Fruit fly (Drosophila melanogaster) whole organism, embryonic: Measurements from ENCODE around the gene drongo.

Experiments
- CG10209 ChIP-seq: fragments of 200-800 bp; sonication (Bioruptor generic); optimal IDR thresholded peaks from 3 replicates; lab custom pipeline; 2017; ENCODE audit warnings: missing biosample characterization, mild to moderate bottlenecking, missing genetic modification characterization, missing genetic modification reagents
- CG11247 ChIP-seq: fragments of 200-800 bp; sonication (Bioruptor generic); IDR thresholded peaks from 2 replicates; pipeline ENCODE4 v1.3.6; 2022; ENCODE audit warnings: missing biosample characterization, missing genetic modification characterization
- CG11504 ChIP-seq: fragments of 200-800 bp; sonication (Bioruptor generic); optimal IDR thresholded peaks from 3 replicates; lab custom pipeline; 2019; ENCODE audit warnings: missing biosample characterization, mild to moderate bottlenecking, missing genetic modification characterization, moderate library complexity
- CG12219 ChIP-seq: fragments of 200-800 bp; sonication (Bioruptor generic); optimal IDR thresholded peaks from 3 replicates; lab custom pipeline; 2018; ENCODE audit warnings: missing biosample characterization, mild to moderate bottlenecking, missing genetic modification characterization
- CG13424 ChIP-seq: fragments of 200-800 bp; sonication (Bioruptor generic); optimal IDR thresholded peaks from 2 replicates; lab custom pipeline; 2019; ENCODE audit warnings: missing biosample characterization, mild to moderate bottlenecking, missing genetic modification characterization, moderate library complexity
- CG13894 ChIP-seq: fragments of 200-800 bp; sonication (Bioruptor generic); optimal IDR thresholded peaks from 3 replicates; lab custom pipeline; 2018; ENCODE audit warnings: missing biosample characterization, mild to moderate bottlenecking, missing genetic modification characterization, moderate library complexity
- CG14667 ChIP-seq: fragments of 200-800 bp; sonication (Bioruptor generic); IDR thresholded peaks from 2 replicates; pipeline ENCODE4 v1.3.6; 2022; ENCODE audit warnings: missing biosample characterization, missing genetic modification characterization
- CG15601 ChIP-seq: fragments of 200-800 bp; sonication (Bioruptor generic); optimal IDR thresholded peaks from 3 replicates; lab custom pipeline; 2019; ENCODE audit warnings: missing biosample characterization, mild to moderate bottlenecking, missing genetic modification characterization, moderate library complexity
- CG1603 ChIP-seq: fragments of 200-800 bp; sonication (Bioruptor generic); optimal IDR thresholded peaks from 2 replicates; lab custom pipeline; 2019; ENCODE audit warnings: missing biosample characterization, mild to moderate bottlenecking, missing genetic modification characterization, moderate library complexity
- CG16863 ChIP-seq: fragments of 200-800 bp; sonication (Bioruptor generic); optimal IDR thresholded peaks from 3 replicates; lab custom pipeline; 2016; ENCODE audit warnings: missing biosample characterization, missing genetic modification characterization
- CG17385 ChIP-seq: fragments of 200-800 bp; sonication (Bioruptor generic); optimal IDR thresholded peaks from 3 replicates; lab custom pipeline; 2018; ENCODE audit warnings: missing biosample characterization, mild to moderate bottlenecking, missing genetic modification characterization
- CG17568 ChIP-seq: fragments of 200-800 bp; sonication (Bioruptor generic); optimal IDR thresholded peaks from 2 replicates; lab custom pipeline; 2018; ENCODE audit warnings: missing biosample characterization, mild to moderate bottlenecking, missing genetic modification characterization, moderate library complexity
- CG18599 ChIP-seq: fragments of 200-800 bp; sonication (Bioruptor generic); optimal IDR thresholded peaks from 3 replicates; lab custom pipeline; 2017; ENCODE audit warnings: missing biosample characterization, missing genetic modification characterization, mild to moderate bottlenecking, moderate library complexity, missing genetic modification reagents
- CG30403 ChIP-seq: fragments of 200-800 bp; sonication (Bioruptor generic); optimal IDR thresholded peaks from 3 replicates; lab custom pipeline; 2016; ENCODE audit warnings: missing biosample characterization, missing genetic modification characterization
- CG3163 ChIP-seq: fragments of 200-800 bp; sonication (Bioruptor generic); optimal IDR thresholded peaks from 3 replicates; lab custom pipeline; 2016; ENCODE audit warnings: missing biosample characterization, missing genetic modification characterization
- CG5245 ChIP-seq: fragments of 200-800 bp; sonication (Bioruptor generic); optimal IDR thresholded peaks from 3 replicates; lab custom pipeline; 2016; ENCODE audit warnings: missing biosample characterization, missing genetic modification characterization
- CG7556 ChIP-seq: fragments of 200-800 bp; sonication (Bioruptor generic); optimal IDR thresholded peaks from 2 replicates; lab custom pipeline; 2017; ENCODE audit warnings: missing biosample characterization, mild to moderate bottlenecking, missing genetic modification characterization
- CG7839 ChIP-seq: fragments of 200-800 bp; sonication (Bioruptor generic); optimal IDR thresholded peaks from 3 replicates; lab custom pipeline; 2018; ENCODE audit warnings: missing biosample characterization, mild to moderate bottlenecking, missing genetic modification characterization, moderate library complexity
- CG8290 ChIP-seq, 3 experiments: fragments of 200-800 bp; sonication (Bioruptor generic); optimal IDR thresholded peaks; 2 replicates each; lab custom pipeline; 2016 to 2019; ENCODE audit warnings: missing biosample characterization in 3 of 3, missing genetic modification characterization in 3 of 3, mild to moderate bottlenecking in 2 of 3, moderate library complexity in 1 of 3
- CG9817 ChIP-seq: fragments of 200-800 bp; sonication (Bioruptor generic); optimal IDR thresholded peaks from 2 replicates; lab custom pipeline; 2018; ENCODE audit warnings: missing biosample characterization, mild to moderate bottlenecking, missing genetic modification characterization, moderate library complexity
- Camta ChIP-seq: fragments of 200-800 bp; sonication (Bioruptor generic); optimal IDR thresholded peaks from 2 replicates; lab custom pipeline; 2016; ENCODE audit warnings: missing biosample characterization, missing genetic modification characterization
- Eip74EF ChIP-seq, 2 experiments: fragments of 200-800 bp in 1 of 2; fragments of >200 bp in 1 of 2; sonication (Bioruptor generic) in 1 of 2; optimal IDR thresholded peaks; 2 replicates each; lab custom pipeline; 2017 to 2019; ENCODE audit warnings: missing biosample characterization in 2 of 2, missing genetic modification characterization in 2 of 2, mild to moderate bottlenecking in 1 of 2, moderate library complexity in 1 of 2
- Hand ChIP-seq: fragments of 200-800 bp; sonication (Bioruptor generic); optimal IDR thresholded peaks from 2 replicates; lab custom pipeline; 2017; ENCODE audit warnings: mild to moderate bottlenecking, missing biosample characterization, missing genetic modification reagents, missing genetic modification characterization
- Hmr ChIP-seq: fragments of 200-800 bp; sonication (Bioruptor generic); optimal IDR thresholded peaks from 3 replicates; lab custom pipeline; 2017; ENCODE audit warnings: mild to moderate bottlenecking, missing biosample characterization, missing genetic modification reagents, missing genetic modification characterization
- Hr51 ChIP-seq, 2 experiments: fragments of 200-800 bp; sonication (Bioruptor generic); optimal IDR thresholded peaks; 2 replicates in 1 of 2; 3 replicates in 1 of 2; lab custom pipeline; 2016 to 2018; ENCODE audit warnings: missing biosample characterization in 2 of 2, missing genetic modification characterization in 2 of 2, mild to moderate bottlenecking in 1 of 2, moderate library complexity in 1 of 2
- Sox102F ChIP-seq: fragments of 200-800 bp; sonication (Bioruptor generic); optimal IDR thresholded peaks from 2 replicates; lab custom pipeline; 2018; ENCODE audit warnings: missing biosample characterization, mild to moderate bottlenecking, missing genetic modification characterization, moderate library complexity
- ap ChIP-seq: fragments of 200-800 bp; sonication (Bioruptor generic); IDR thresholded peaks from 2 replicates; pipeline ENCODE4 v1.3.6; 2022; ENCODE audit warnings: missing biosample characterization, missing genetic modification characterization
- ash1 ChIP-seq: fragments of 200-800 bp; sonication (Bioruptor generic); optimal IDR thresholded peaks from 2 replicates; lab custom pipeline; 2018; ENCODE audit warnings: missing biosample characterization, mild to moderate bottlenecking, missing genetic modification characterization
- cg ChIP-seq: fragments of 200-800 bp; sonication (Bioruptor generic); optimal IDR thresholded peaks from 3 replicates; lab custom pipeline; 2019; ENCODE audit warnings: missing biosample characterization, mild to moderate bottlenecking, missing genetic modification characterization, moderate library complexity
- croc ChIP-seq: fragments of 200-800 bp; sonication (Bioruptor generic); conservative IDR thresholded peaks from 3 replicates; pipeline ENCODE4 v1.3.6; 2022; ENCODE audit warnings: missing biosample characterization, missing genetic modification characterization
- disco-r ChIP-seq: fragments of 200-800 bp; sonication (Bioruptor generic); optimal IDR thresholded peaks from 2 replicates; lab custom pipeline; 2016; ENCODE audit warnings: missing biosample characterization, missing genetic modification characterization
- dpn ChIP-seq, 2 experiments: fragments of 200-800 bp; sonication (Bioruptor generic); optimal IDR thresholded peaks; 3 replicates each; lab custom pipeline; 2016; ENCODE audit warnings: missing biosample characterization in 2 of 2, missing genetic modification characterization in 2 of 2
- en ChIP-seq: fragments of 200-800 bp; sonication (Bioruptor generic); optimal IDR thresholded peaks from 2 replicates; lab custom pipeline; 2016; ENCODE audit warnings: missing biosample characterization, missing genetic modification characterization
- esg ChIP-seq: fragments of 200-800 bp; sonication (Bioruptor generic); conservative IDR thresholded peaks from 2 replicates; pipeline ENCODE4 v1.3.6; 2022; ENCODE audit warnings: missing biosample characterization, missing genetic modification characterization
- fd3F ChIP-seq: fragments of 200-800 bp; sonication (Bioruptor generic); optimal IDR thresholded peaks from 2 replicates; lab custom pipeline; 2018; ENCODE audit warnings: missing biosample characterization, mild to moderate bottlenecking, missing genetic modification characterization, moderate library complexity
- grn ChIP-seq: fragments of 200-800 bp; sonication (Bioruptor generic); optimal IDR thresholded peaks from 3 replicates; lab custom pipeline; 2017; ENCODE audit warnings: missing biosample characterization, missing genetic modification characterization
- lilli ChIP-seq: fragments of 200-800 bp; sonication (Bioruptor generic); optimal IDR thresholded peaks from 3 replicates; lab custom pipeline; 2016; ENCODE audit warnings: missing biosample characterization, missing genetic modification characterization
- nmo ChIP-seq: fragments of 200-800 bp; sonication (Bioruptor generic); optimal IDR thresholded peaks from 2 replicates; lab custom pipeline; 2018; ENCODE audit warnings: missing biosample characterization, mild to moderate bottlenecking, missing genetic modification characterization, moderate library complexity
- otp ChIP-seq: fragments of 200-800 bp; sonication (Bioruptor generic); IDR thresholded peaks from 3 replicates; pipeline ENCODE4, ENCODE4 v1.3.6; 2022; ENCODE audit warnings: missing biosample characterization, missing genetic modification characterization
- p53 ChIP-seq: fragments of 200-800 bp; sonication (Bioruptor generic); optimal IDR thresholded peaks from 2 replicates; lab custom pipeline; 2016; ENCODE audit warnings: missing biosample characterization, missing genetic modification characterization
- pan ChIP-seq, 4 experiments: fragments of >200 bp in 3 of 4; fragments of 200-800 bp in 1 of 4; sonication (Bioruptor generic) in 1 of 4; optimal IDR thresholded peaks in 3 of 4; IDR thresholded peaks in 1 of 4; 2 replicates each; pipeline versions ENCODE4 v1.3.6 to Lab custom; 2017 to 2022; ENCODE audit warnings: missing biosample characterization in 2 of 4, missing genetic modification characterization in 2 of 4, mixed read lengths in 1 of 4
- phol ChIP-seq: fragments of 200-800 bp; sonication (Bioruptor generic); optimal IDR thresholded peaks from 3 replicates; lab custom pipeline; 2018; ENCODE audit warnings: missing biosample characterization, mild to moderate bottlenecking, missing genetic modification characterization, moderate library complexity
- prd ChIP-seq, 3 experiments: fragments of >200 bp in 2 of 3; fragments of 200-800 bp in 1 of 3; sonication (Bioruptor generic) in 1 of 3; optimal IDR thresholded peaks in 2 of 3; IDR thresholded peaks in 1 of 3; 2 replicates in 2 of 3; 3 replicates in 1 of 3; pipeline versions ENCODE4 v1.3.6 to Lab custom; 2017 to 2022; ENCODE audit warnings: missing biosample characterization in 1 of 3, missing genetic modification characterization in 1 of 3
- seq ChIP-seq: fragments of 200-800 bp; sonication (Bioruptor generic); IDR thresholded peaks from 2 replicates; pipeline ENCODE4 v1.3.6; 2022; ENCODE audit warnings: missing biosample characterization, missing genetic modification characterization
- sima ChIP-seq: fragments of 200-800 bp; sonication (Bioruptor generic); optimal IDR thresholded peaks from 2 replicates; lab custom pipeline; 2016; ENCODE audit warnings: missing biosample characterization, missing genetic modification characterization
- stwl ChIP-seq: fragments of 200-800 bp; sonication (Bioruptor generic); optimal IDR thresholded peaks from 3 replicates; lab custom pipeline; 2018; ENCODE audit warnings: missing biosample characterization, mild to moderate bottlenecking, missing genetic modification characterization, moderate library complexity
- tap ChIP-seq: fragments of 200-800 bp; optimal IDR thresholded peaks from 3 replicates; lab custom pipeline; 2019; ENCODE audit warnings: missing biosample characterization, mild to moderate bottlenecking, missing genetic modification characterization, moderate library complexity
- tin ChIP-seq: fragments of 200-800 bp; sonication (Bioruptor generic); optimal IDR thresholded peaks from 3 replicates; lab custom pipeline; 2016; ENCODE audit warnings: missing biosample characterization, missing genetic modification characterization

Gene drongo

dm6 chr2L:892461-892860, 41.6 kb upstream of the drongo start (continued):
- TF ChIP-seq Eip74EF (GFP tag; optimal IDR thresholded peaks at IDR 0.05; lab: Kevin White, UChicago) (no peak), CG12219 (GFP tag; lab: Kevin White, UChicago) (peak; percentile 35), cg (no peak), lilli (GFP tag; lab: Kevin White, UChicago) (peak; percentile 26), CG17385 (GFP tag; lab: Kevin White, UChicago) (peak; percentile 32), tap (tag; lab: Kevin White, UChicago) (no peak), sima (GFP tag; lab: Kevin White, UChicago) (no peak), p53 (GFP tag; lab: Kevin White, UChicago) (no peak), stwl (peak; percentile 92), CG9817 (tag; lab: Kevin White, UChicago) (peak; percentile 30), seq (peak; percentile 56; the same call in 1 of the 2 replicates), tin (GFP tag; lab: Kevin White, UChicago) (peak; percentile 19), CG1603 (tag; lab: Kevin White, UChicago) (peak; percentile 49), CG11504 (tag; lab: Kevin White, UChicago) (peak; percentile 64), CG10209 (GFP tag; lab: Kevin White, UChicago) (peak; percentile 25), pan (optimal IDR thresholded peaks at IDR 0.05; lab: Kevin White, UChicago) (no peak), pan (GFP tag; optimal IDR thresholded peaks at IDR 0.05 in 1 of 2, IDR thresholded peaks at IDR 0.05 in 1 of 2) (no peak), Camta (GFP tag; lab: Kevin White, UChicago) (peak; percentile 8), CG17568 (no peak), Hr51 (GFP tag; optimal IDR thresholded peaks at IDR 0.05; lab: Kevin White, UChicago) (peak in 1 of 2 experiments; percentile 43), Sox102F (peak; percentile 53), dpn (GFP tag; optimal IDR thresholded peaks at IDR 0.05; lab: Kevin White, UChicago) (peak; percentile 7 to 32), fd3F (GFP tag; lab: Kevin White, UChicago) (no peak), croc (GFP tag; lab: Robert Waterston, UW) (no peak), CG7556 (GFP tag; lab: Kevin White, UChicago) (peak; percentile 49), prd (optimal IDR thresholded peaks at IDR 0.05; lab: Kevin White, UChicago) (no peak), prd (GFP tag; IDR thresholded peaks at IDR 0.05; lab: Robert Waterston, UW) (peak; percentile 61), CG15601 (tag; lab: Kevin White, UChicago) (no peak), CG13894 (tag; lab: Kevin White, UChicago) (peak; percentile 47), phol (tag; lab: Kevin White, UChicago) (peak; percentile 30), CG18599 (GFP tag; lab: Kevin White, UChicago) (peak; percentile 78), grn (GFP tag; lab: Kevin White, UChicago) (no peak), CG5245 (no peak), nmo (GFP tag; lab: Kevin White, UChicago) (peak; percentile 16), esg (GFP tag; lab: Robert Waterston, UW) (no peak)

- peak; percentile 39 for TF ChIP-seq CG17385 (GFP tag; lab: Kevin White, UChicago)
- TF ChIP-seq CG9817 (tag; lab: Kevin White, UChicago), result peak; percentile 17
- no peak for TF ChIP-seq ash1 (GFP tag; lab: Kevin White, UChicago)
- peak; percentile 36 for TF ChIP-seq Hmr (GFP tag; lab: Kevin White, UChicago)
- TF ChIP-seq CG8290 (GFP tag; optimal IDR thresholded peaks at IDR 0.05; lab: Kevin White, UChicago), result no peak
- peak in 1 of 2 experiments; percentile 33 for TF ChIP-seq CG8290 (tag; optimal IDR thresholded peaks at IDR 0.05; lab: Kevin White, UChicago)
- TF ChIP-seq en, result no peak
- TF ChIP-seq otp (GFP tag; lab: Robert Waterston, UW), result peak; percentile 50; the same call in 1 of the 3 replicates
- no peak for TF ChIP-seq disco-r (GFP tag; lab: Kevin White, UChicago)
- no peak for TF ChIP-seq CG16863 (GFP tag; lab: Kevin White, UChicago)
- TF ChIP-seq Hand (GFP tag; lab: Kevin White, UChicago), result peak; percentile 11
- TF ChIP-seq CG7839 (tag; lab: Kevin White, UChicago), result peak; percentile 16
- TF ChIP-seq CG18599 (GFP tag; lab: Kevin White, UChicago), result peak; percentile 40
- peak; percentile 9 for TF ChIP-seq CG13424
- TF ChIP-seq CG3163, result no peak
- no peak for TF ChIP-seq CG11247
- 0 out of 2 replicates have a peak, but pooled peaks have one; percentile 37 for TF ChIP-seq CG14667 (GFP tag; lab: Robert Waterston, UW)
- peak; percentile 45; the same call in 1 of the 2 replicates for TF ChIP-seq ap (GFP tag; lab: Robert Waterston, UW)
- TF ChIP-seq CG30403 (GFP tag; lab: Kevin White, UChicago), result peak; percentile 7
Measured at dm6 chr2L:889799-890198, 38.9 kb upstream of the drongo start.
